Worm (Caenorhabditis elegans) whole organism, early embryonic: ENCODE data around the gene mua-6.
"Not testable (repeated sequence)": the region's sequence is repeated elsewhere in the genome, so short reads cannot be mapped to it uniquely, and the experiment has no call there.

ENCODE experiments used
- flt-1 ChIP-seq: fragments of 200-800 bp; sonication (Bioruptor generic); IDR thresholded peaks from 2 replicates; pipeline ENCODE4 v1.3.6; 2022; ENCODE audit warnings: missing genetic modification characterization, missing compliant biosample characterization
- tbx-37 ChIP-seq: fragments of 200-800 bp; sonication (Bioruptor generic); conservative IDR thresholded peaks from 2 replicates; pipeline ENCODE4 v1.3.6; 2022; ENCODE audit warnings: missing genetic modification reagents, missing genetic modification characterization, missing compliant biosample characterization

- TF ChIP-seq flt-1, tbx-37 (GFP tag; lab: Robert Waterston, UW): not testable (repeated sequence)
Observed at ce11 chrX:16219710-16220109, 45.8 kb downstream of the mua-6 start, which contains the start of gene F23A7.3.
